Fruit fly (Drosophila melanogaster): ENCODE data around the gene hng3.

hng3 gene

dm6 chr3L:722386-722785 lies 32.9 kb downstream of the hng3 start (continued):
- TF ChIP-seq shn (GFP tag; optimal IDR thresholded peaks at IDR 0.05) (no peak), grau (tag; optimal IDR thresholded peaks at IDR 0.05) (peak; percentile 27), ssp (GFP tag; IDR thresholded peaks at IDR 0.05) (no peak), Sin3A (optimal IDR thresholded peaks at IDR 0.05) (no peak), cwo (GFP tag; optimal IDR thresholded peaks at IDR 0.05) (no peak), CG9797 (GFP tag; optimal IDR thresholded peaks at IDR 0.05) (no peak), D19A (tag; optimal IDR thresholded peaks at IDR 0.05) (no peak), tup (GFP tag; optimal IDR thresholded peaks at IDR 0.05) (no peak), CG10462 (GFP tag; optimal IDR thresholded peaks at IDR 0.05) (no peak), seq (GFP tag; IDR thresholded peaks at IDR 0.05) (no peak), slp2 (GFP tag; optimal IDR thresholded peaks at IDR 0.05) (no peak), CG12391 (tag; optimal IDR thresholded peaks at IDR 0.05) (no peak), zfh2 (GFP tag; optimal IDR thresholded peaks at IDR 0.05) (peak; percentile 23), lov (optimal IDR thresholded peaks at IDR 0.05) (no peak), lov (GFP tag; IDR thresholded peaks at IDR 0.05) (0 out of 3 replicates have a peak, but pooled peaks have one; percentile 51), abd-A (tag; optimal IDR thresholded peaks at IDR 0.05) (no peak), ewg (GFP tag; optimal IDR thresholded peaks at IDR 0.05) (no peak), peb (GFP tag; IDR thresholded peaks at IDR 0.05) (no peak), gce (GFP tag; IDR thresholded peaks at IDR 0.05) (no peak), bbx (GFP tag; IDR thresholded peaks at IDR 0.05; ENCODE audit: partially characterized antibody) (no peak), CkIIα-i1 (GFP tag; IDR thresholded peaks at IDR 0.05) (no peak), NC2β (GFP tag; optimal IDR thresholded peaks at IDR 0.05) (no peak), CG3995 (GFP tag; optimal IDR thresholded peaks at IDR 0.05) (no peak), cad (GFP tag; optimal IDR thresholded peaks at IDR 0.05) (no peak), en (GFP tag; optimal IDR thresholded peaks at IDR 0.05) (no peak), Adf1 (GFP tag; IDR thresholded peaks at IDR 0.05) (no peak), PHDP (tag; optimal IDR thresholded peaks at IDR 0.05) (no peak), CG31441 (GFP tag; IDR thresholded peaks at IDR 0.05) (no peak), fd3F (GFP tag; optimal IDR thresholded peaks at IDR 0.05) (no peak), CG3281 (GFP tag; optimal IDR thresholded peaks at IDR 0.05) (no peak), CG14441 (GFP tag; IDR thresholded peaks at IDR 0.05) (peak; percentile 71), CG3065 (GFP tag; optimal IDR thresholded peaks at IDR 0.05) (no peak), aop (GFP tag; IDR thresholded peaks at IDR 0.05) (no peak), CG12155 (GFP tag; optimal IDR thresholded peaks at IDR 0.05) (no peak), CG10654 (GFP tag; optimal IDR thresholded peaks at IDR 0.05) (no peak), slou (GFP tag; optimal IDR thresholded peaks at IDR 0.05) (no peak), fd102C (GFP tag; optimal IDR thresholded peaks at IDR 0.05) (no peak), lola (GFP tag; optimal IDR thresholded peaks at IDR 0.05) (no peak), insv (GFP tag; optimal IDR thresholded peaks at IDR 0.05) (no peak), jing (GFP tag; optimal IDR thresholded peaks at IDR 0.05) (no peak), zen2 (GFP tag; IDR thresholded peaks at IDR 0.05; ENCODE audit: partially characterized antibody) (no peak), CG7786 (GFP tag; optimal IDR thresholded peaks at IDR 0.05) (no peak), pan (optimal IDR thresholded peaks at IDR 0.05) (no peak), pan (GFP tag; optimal IDR thresholded peaks at IDR 0.05 in 1 of 2, IDR thresholded peaks at IDR 0.05 in 1 of 2) (peak in 1 of 2 experiments; percentile 68), CG8089 (GFP tag; optimal IDR thresholded peaks at IDR 0.05) (no peak), Dek (tag; optimal IDR thresholded peaks at IDR 0.05) (no peak), h (optimal IDR thresholded peaks at IDR 0.05) (no peak), dmrt99B (tag; optimal IDR thresholded peaks at IDR 0.05) (peak; percentile 43), chm (GFP tag; IDR thresholded peaks at IDR 0.05) (peak; percentile 60), CG1647 (GFP tag; optimal IDR thresholded peaks at IDR 0.05) (no peak), z (GFP tag; IDR thresholded peaks at IDR 0.05) (no peak), Antp (GFP tag; optimal IDR thresholded peaks at IDR 0.05) (no peak), sug (tag; optimal IDR thresholded peaks at IDR 0.05) (no peak), slbo (GFP tag; IDR thresholded peaks at IDR 0.05) (peak; percentile 45; the same call in 1 of the 2 replicates)

Data from whole organism, embryonic.